Worm (Caenorhabditis elegans) whole organism, mixed stage, embryonic: Measurements from ENCODE around the gene pud-3.
A peak's percentile ranks its signal among the peaks of the same experiment; 100 is the strongest.

Experiments
- M03D4.4 ChIP-seq: sonication (generic microtip); optimal IDR thresholded peaks from 2 replicates; lab custom pipeline; 2017; ENCODE audit warnings: mild to moderate bottlenecking, missing genetic modification characterization, missing compliant biosample characterization
- bed-3 ChIP-seq: fragments of 200-800 bp; sonication (Bioruptor generic); optimal IDR thresholded peaks from 3 replicates; lab custom pipeline; 2018; ENCODE audit warnings: mild to moderate bottlenecking, missing genetic modification characterization, moderate library complexity, missing compliant biosample characterization
- ceh-39 ChIP-seq: fragments of 150-350 bp; optimal IDR thresholded peaks from 2 replicates; lab custom pipeline; 2014; ENCODE audit warnings: missing biosample characterization, missing genetic modification characterization
- ceh-43 ChIP-seq: fragments of 200-800 bp; sonication (Bioruptor generic); optimal IDR thresholded peaks from 2 replicates; lab custom pipeline; 2018; ENCODE audit warnings: mild to moderate bottlenecking, missing genetic modification characterization, moderate library complexity, missing compliant biosample characterization
- ceh-83 ChIP-seq: fragments of 200-800 bp; sonication (Bioruptor generic); optimal IDR thresholded peaks from 2 replicates; lab custom pipeline; 2018; ENCODE audit warnings: mild to moderate bottlenecking, missing genetic modification characterization, missing compliant biosample characterization
- ces-1 ChIP-seq: fragments of 150-350 bp; optimal IDR thresholded peaks from 2 replicates; lab custom pipeline; 2014; ENCODE audit warnings: missing biosample characterization, missing genetic modification reagents, missing genetic modification characterization
- cnd-1 ChIP-seq: fragments of 200-800 bp; sonication (Bioruptor generic); optimal IDR thresholded peaks from 2 replicates; lab custom pipeline; 2018; ENCODE audit warnings: mild to moderate bottlenecking, missing genetic modification characterization, missing compliant biosample characterization
- drap-1 ChIP-seq: fragments of 200-800 bp; sonication (Bioruptor generic); optimal IDR thresholded peaks from 3 replicates; lab custom pipeline; 2018; ENCODE audit warnings: mild to moderate bottlenecking, missing genetic modification characterization, missing compliant biosample characterization
- elt-1 ChIP-seq: sonication (generic microtip); optimal IDR thresholded peaks from 2 replicates; lab custom pipeline; 2017; ENCODE audit warnings: missing genetic modification characterization, mild to moderate bottlenecking, missing compliant biosample characterization, antibody characterized with exemption, moderate library complexity, borderline replicate concordance; ENCODE audit not compliant: insufficient read depth
- flh-1 ChIP-seq: fragments of 200-800 bp; sonication (Bioruptor generic); optimal IDR thresholded peaks from 2 replicates; lab custom pipeline; 2018; ENCODE audit warnings: mild to moderate bottlenecking, missing genetic modification characterization, moderate library complexity, missing compliant biosample characterization
- ham-2 ChIP-seq: fragments of 200-800 bp; sonication (Bioruptor generic); optimal IDR thresholded peaks from 2 replicates; lab custom pipeline; 2018; ENCODE audit warnings: mild to moderate bottlenecking, missing genetic modification characterization, missing compliant biosample characterization
- hlh-1 ChIP-seq: fragments of 150-350 bp; optimal IDR thresholded peaks from 2 replicates; lab custom pipeline; 2014; ENCODE audit warnings: missing biosample characterization, missing genetic modification reagents, missing genetic modification characterization
- lin-13 ChIP-seq: fragments of 150-350 bp; optimal IDR thresholded peaks from 2 replicates; lab custom pipeline; 2014; ENCODE audit warnings: missing biosample characterization, missing genetic modification characterization
- lin-32 ChIP-seq: fragments of 200-800 bp; sonication (Bioruptor generic); optimal IDR thresholded peaks from 2 replicates; lab custom pipeline; 2018; ENCODE audit warnings: mild to moderate bottlenecking, missing genetic modification characterization, missing compliant biosample characterization
- lsy-2 ChIP-seq: fragments of 150-350 bp; optimal IDR thresholded peaks from 2 replicates; lab custom pipeline; 2014; ENCODE audit warnings: missing biosample characterization, missing genetic modification characterization
- mab-5 ChIP-seq: fragments of 150-350 bp; optimal IDR thresholded peaks from 2 replicates; lab custom pipeline; 2014; ENCODE audit warnings: missing biosample characterization, missing genetic modification characterization
- mep-1 ChIP-seq: fragments of 150-350 bp; optimal IDR thresholded peaks from 2 replicates; lab custom pipeline; 2017; ENCODE audit warnings: missing biosample characterization, missing genetic modification reagents, missing genetic modification characterization, inconsistent platforms
- mls-2 ChIP-seq: sonication (generic microtip); optimal IDR thresholded peaks from 2 replicates; lab custom pipeline; 2016; ENCODE audit warnings: mild to moderate bottlenecking, missing genetic modification characterization, moderate library complexity, missing compliant biosample characterization
- nhr-12 ChIP-seq: fragments of 150-350 bp; optimal IDR thresholded peaks from 2 replicates; lab custom pipeline; 2014; ENCODE audit warnings: missing biosample characterization, missing genetic modification characterization
- nhr-2 ChIP-seq: fragments of 150-350 bp; optimal IDR thresholded peaks from 2 replicates; lab custom pipeline; 2014; ENCODE audit warnings: missing biosample characterization, missing genetic modification characterization
- nhr-237 ChIP-seq: fragments of 150-350 bp; optimal IDR thresholded peaks from 2 replicates; lab custom pipeline; 2014; ENCODE audit warnings: missing biosample characterization, missing genetic modification characterization
- nhr-28 ChIP-seq: fragments of 150-350 bp; optimal IDR thresholded peaks from 2 replicates; lab custom pipeline; 2014; ENCODE audit warnings: missing biosample characterization, missing genetic modification characterization
- pha-4 ChIP-seq: fragments of 150-350 bp; optimal IDR thresholded peaks from 2 replicates; lab custom pipeline; 2018; ENCODE audit warnings: missing biosample characterization, missing genetic modification reagents, missing genetic modification characterization
- sem-2 ChIP-seq: fragments of 200-800 bp; sonication (Bioruptor generic); optimal IDR thresholded peaks from 2 replicates; lab custom pipeline; 2018; ENCODE audit warnings: mild to moderate bottlenecking, missing genetic modification characterization, missing compliant biosample characterization
- snpc-4 ChIP-seq: fragments of 150-350 bp; optimal IDR thresholded peaks from 2 replicates; lab custom pipeline; 2014; ENCODE audit warnings: missing biosample characterization, missing genetic modification characterization
- tbx-8 ChIP-seq: fragments of 200-800 bp; sonication (Bioruptor generic); optimal IDR thresholded peaks from 2 replicates; lab custom pipeline; 2018; ENCODE audit warnings: mild to moderate bottlenecking, missing genetic modification characterization, moderate library complexity, missing compliant biosample characterization
- unc-120 ChIP-seq: sonication (generic microtip); optimal IDR thresholded peaks from 2 replicates; lab custom pipeline; 2017; ENCODE audit warnings: missing genetic modification characterization, missing compliant biosample characterization; ENCODE audit not compliant: poor library complexity, severe bottlenecking
- unc-39 ChIP-seq: fragments of 150-350 bp; optimal IDR thresholded peaks from 2 replicates; lab custom pipeline; 2014; ENCODE audit warnings: missing biosample characterization, missing genetic modification characterization
- unc-62 ChIP-seq: fragments of 150-350 bp; optimal IDR thresholded peaks from 2 replicates; lab custom pipeline; 2014; ENCODE audit warnings: missing biosample characterization, missing genetic modification reagents, missing genetic modification characterization
- ztf-11 ChIP-seq: fragments of 150-350 bp; optimal IDR thresholded peaks from 2 replicates; lab custom pipeline; 2014; ENCODE audit warnings: missing biosample characterization, missing genetic modification characterization

The pud-3 gene

ce11 chrV:2294577-2294976, 30.4 kb downstream of the pud-3 start, which contains the start of gene nhr-226:
nhr-226 (plus strand) TSS chrV:2294877.
- TF ChIP-seq ceh-83 (GFP tag; lab: Kevin White, UChicago) (no peak), mls-2 (no peak), flh-1 (no peak), mep-1 (no peak)
- TF ChIP-seq, all 35 proteins: peak for 0

ce11 chrV:2292240-2292639, 32.7 kb downstream of the pud-3 start, which contains the start of gene nhr-115:
nhr-115 (plus strand) TSS chrV:2292540.
- no peak for TF ChIP-seq nhr-2 (tag; lab: Kevin White, UChicago)
- no peak for TF ChIP-seq sem-2
- no peak for TF ChIP-seq tbx-8 (GFP tag; lab: Kevin White, UChicago)
- TF ChIP-seq unc-39 (tag; lab: Kevin White, UChicago) = no peak
- no peak for TF ChIP-seq ham-2 (GFP tag; lab: Kevin White, UChicago)
- no peak for TF ChIP-seq lin-32 (GFP tag; lab: Kevin White, UChicago)
- TF ChIP-seq ces-1 = no peak
- TF ChIP-seq ceh-39 (tag; lab: Kevin White, UChicago) = no peak
- TF ChIP-seq ceh-43 (GFP tag; lab: Kevin White, UChicago) = no peak
- no peak for TF ChIP-seq nhr-12 (tag; lab: Kevin White, UChicago)

ce11 chrV:2290329-2290728, 34.6 kb downstream of the pud-3 start, which contains the start of gene nhr-225:
nhr-225 (minus strand) TSS chrV:2290474.
- TF ChIP-seq ztf-11 (tag; lab: Kevin White, UChicago) = no peak
- TF ChIP-seq mab-5 (tag; lab: Kevin White, UChicago) = no peak
- TF ChIP-seq lin-32 (GFP tag; lab: Kevin White, UChicago) = no peak
- TF ChIP-seq ceh-43 (GFP tag; lab: Kevin White, UChicago) = no peak
- no peak for TF ChIP-seq mep-1
- TF ChIP-seq unc-62 (GFP tag; lab: Kevin White, UChicago) = no peak
- no peak for TF ChIP-seq ceh-83 (GFP tag; lab: Kevin White, UChicago)
- no peak for TF ChIP-seq M03D4.4
- no peak for TF ChIP-seq pha-4 (tag; lab: Kevin White, UChicago)
- TF ChIP-seq ham-2 (GFP tag; lab: Kevin White, UChicago) = no peak
- TF ChIP-seq bed-3 (GFP tag; lab: Kevin White, UChicago) = no peak
- TF ChIP-seq snpc-4 = no peak
- no peak for TF ChIP-seq flh-1
- TF ChIP-seq nhr-237 (tag; lab: Kevin White, UChicago) = no peak
- TF ChIP-seq unc-39 (tag; lab: Kevin White, UChicago) = no peak
- TF ChIP-seq elt-1 = no peak
- no peak for TF ChIP-seq hlh-1 (tag; lab: Kevin White, UChicago)
- TF ChIP-seq lin-13 (tag; lab: Kevin White, UChicago) = no peak
- TF ChIP-seq cnd-1 (tag; lab: Kevin White, UChicago) = no peak
- TF ChIP-seq, all 35 proteins: peak for 0

ce11 chrV:2285107-2285506, 39.8 kb downstream of the pud-3 start, which contains the start of gene nhr-227:
nhr-227 (plus strand) TSS chrV:2285432.
- TF ChIP-seq ceh-83 (GFP tag; lab: Kevin White, UChicago) = no peak

DNA sequence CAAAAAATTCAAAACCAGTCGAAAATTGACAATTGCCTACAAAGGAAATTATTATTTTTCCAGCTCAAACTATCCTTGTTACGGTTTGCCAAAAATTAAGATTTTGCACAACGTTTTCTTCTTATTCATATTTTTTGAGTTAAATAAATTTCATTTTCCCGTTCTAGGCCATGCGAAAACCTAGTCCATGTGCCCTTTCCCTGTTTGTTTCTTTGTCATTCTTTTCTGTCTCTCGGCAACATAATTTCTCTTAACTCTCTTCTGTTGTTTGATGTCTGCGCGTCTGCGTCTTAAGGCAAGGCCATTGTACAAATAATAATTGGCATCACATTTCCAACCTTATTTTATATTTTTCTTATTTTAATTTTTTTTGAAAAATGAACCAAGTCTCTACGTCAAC, 43.5 kb downstream of the pud-3 start, which contains the start of gene nhr-228:
nhr-228 (plus strand) TSS at position 261 of the 400 bp plus-strand sequence.
- TF ChIP-seq nhr-237 (tag; lab: Kevin White, UChicago) (peak; percentile 34), tbx-8 (GFP tag; lab: Kevin White, UChicago) (no peak), ham-2 (GFP tag; lab: Kevin White, UChicago) (no peak), ces-1 (peak; percentile 43), ztf-11 (tag; lab: Kevin White, UChicago) (no peak), flh-1 (no peak), mep-1 (peak; percentile 40), unc-120 (no peak), cnd-1 (tag; lab: Kevin White, UChicago) (no peak), nhr-2 (tag; lab: Kevin White, UChicago) (no peak), pha-4 (tag; lab: Kevin White, UChicago) (peak; percentile 14), lsy-2 (tag; lab: Kevin White, UChicago) (no peak), snpc-4 (no peak), unc-62 (GFP tag; lab: Kevin White, UChicago) (no peak), nhr-12 (tag; lab: Kevin White, UChicago) (no peak), elt-1 (no peak), ceh-83 (GFP tag; lab: Kevin White, UChicago) (peak; percentile 3), lin-32 (GFP tag; lab: Kevin White, UChicago) (no peak)
- TF ChIP-seq, all 35 proteins: peak for 5

DNA sequence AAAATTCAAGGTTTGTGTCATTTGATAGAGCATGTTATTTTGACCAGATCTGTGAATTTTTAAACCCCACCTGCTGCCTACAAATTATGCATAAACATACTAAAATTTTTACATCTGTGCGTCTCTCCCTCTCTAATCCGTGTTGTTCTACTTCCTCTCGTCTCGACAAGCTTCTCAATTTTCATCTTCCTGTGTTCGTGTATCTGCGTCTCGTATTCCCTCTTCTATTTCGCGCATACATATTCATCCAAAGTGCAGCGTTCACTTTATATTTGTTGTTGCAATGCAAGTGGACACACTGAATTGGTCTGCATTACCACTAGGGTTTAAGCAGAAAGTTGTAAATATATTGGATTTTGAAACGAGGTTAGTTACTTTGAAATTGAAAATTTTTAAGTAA, 46.4 kb downstream of the pud-3 start, which contains the start of gene fbxa-137:
fbxa-137 (plus strand) TSS at position 274 of the 400 bp plus-strand sequence.
- no peak for TF ChIP-seq mep-1
- TF ChIP-seq flh-1 = no peak
- TF ChIP-seq unc-120 = no peak
- TF ChIP-seq hlh-1 (tag; lab: Kevin White, UChicago) = no peak
- TF ChIP-seq nhr-2 (tag; lab: Kevin White, UChicago) = no peak
- TF ChIP-seq drap-1 = no peak
- TF ChIP-seq ham-2 (GFP tag; lab: Kevin White, UChicago) = no peak
- no peak for TF ChIP-seq lin-32 (GFP tag; lab: Kevin White, UChicago)
- TF ChIP-seq nhr-28 = no peak
- TF ChIP-seq unc-39 (tag; lab: Kevin White, UChicago) = no peak
- no peak for TF ChIP-seq ceh-43 (GFP tag; lab: Kevin White, UChicago)
- TF ChIP-seq pha-4 (tag; lab: Kevin White, UChicago) = peak; percentile 41
- peak; percentile 50 for TF ChIP-seq ces-1
- no peak for TF ChIP-seq mab-5 (tag; lab: Kevin White, UChicago)
- no peak for TF ChIP-seq nhr-237 (tag; lab: Kevin White, UChicago)
- peak; percentile 6 for TF ChIP-seq mls-2
